Fruit fly (Drosophila melanogaster) whole organism, embryonic: Measurements from ENCODE around the gene CG2964.
A peak's percentile ranks its signal among the peaks of the same experiment; 100 is the strongest.

Source experiments
- B-H2 ChIP-seq: fragments of 200-800 bp; sonication (Bioruptor generic); optimal IDR thresholded peaks from 2 replicates; lab custom pipeline; 2018; ENCODE audit warnings: missing biosample characterization, mild to moderate bottlenecking, missing genetic modification characterization
- BEAF-32 ChIP-seq: fragments of 200-800 bp; sonication (Bioruptor generic); optimal IDR thresholded peaks from 3 replicates; lab custom pipeline; 2017; ENCODE audit warnings: missing biosample characterization, missing genetic modification characterization, mild to moderate bottlenecking, moderate library complexity, missing genetic modification reagents
- CG10147 ChIP-seq: fragments of 200-800 bp; sonication (Bioruptor generic); optimal IDR thresholded peaks from 2 replicates; lab custom pipeline; 2019; ENCODE audit warnings: missing biosample characterization, mild to moderate bottlenecking, missing genetic modification characterization, moderate library complexity
- CG14014 ChIP-seq: fragments of 200-800 bp; sonication (Bioruptor generic); IDR thresholded peaks from 2 replicates; pipeline ENCODE4 v1.3.6; 2022; ENCODE audit warnings: missing biosample characterization, missing genetic modification characterization
- CG15073 ChIP-seq: fragments of 200-800 bp; sonication (Bioruptor generic); optimal IDR thresholded peaks from 2 replicates; lab custom pipeline; 2016; ENCODE audit warnings: missing biosample characterization, missing genetic modification characterization
- CG15514 ChIP-seq: fragments of 200-800 bp; sonication (Bioruptor generic); optimal IDR thresholded peaks from 3 replicates; lab custom pipeline; 2017; ENCODE audit warnings: missing biosample characterization, missing genetic modification characterization, mild to moderate bottlenecking, moderate library complexity, missing genetic modification reagents
- CG1832 ChIP-seq: fragments of 200-800 bp; sonication (Bioruptor generic); optimal IDR thresholded peaks from 2 replicates; lab custom pipeline; 2017; ENCODE audit warnings: missing biosample characterization, mild to moderate bottlenecking, missing genetic modification characterization, inconsistent platforms
- CG2875 ChIP-seq: fragments of 200-800 bp; sonication (Bioruptor generic); optimal IDR thresholded peaks from 2 replicates; lab custom pipeline; 2017; ENCODE audit warnings: missing biosample characterization, mild to moderate bottlenecking, missing genetic modification characterization, missing genetic modification reagents
- CG3065 ChIP-seq: fragments of 200-800 bp; sonication (Bioruptor generic); optimal IDR thresholded peaks from 2 replicates; lab custom pipeline; 2016; ENCODE audit warnings: missing biosample characterization, missing genetic modification characterization
- CG33557 ChIP-seq: fragments of 200-800 bp; sonication (Bioruptor generic); optimal IDR thresholded peaks from 2 replicates; lab custom pipeline; 2019; ENCODE audit warnings: missing biosample characterization, mild to moderate bottlenecking, missing genetic modification characterization, moderate library complexity
- CG3407 ChIP-seq: fragments of 200-800 bp; sonication (Bioruptor generic); optimal IDR thresholded peaks from 2 replicates; lab custom pipeline; 2018; ENCODE audit warnings: missing biosample characterization, mild to moderate bottlenecking, missing genetic modification characterization
- CG34224 ChIP-seq: fragments of 200-800 bp; sonication (Bioruptor generic); IDR thresholded peaks from 3 replicates; pipeline ENCODE4 v1.3.6; 2022; ENCODE audit warnings: missing biosample characterization, missing genetic modification characterization; ENCODE audit not compliant: partially characterized antibody
- CG42726 ChIP-seq: fragments of 200-800 bp; sonication (Bioruptor generic); IDR thresholded peaks from 2 replicates; pipeline ENCODE4 v1.3.6; 2022; ENCODE audit warnings: missing biosample characterization, missing genetic modification characterization; ENCODE audit not compliant: partially characterized antibody
- CG4730 ChIP-seq: fragments of 200-800 bp; sonication (Bioruptor generic); IDR thresholded peaks from 2 replicates; pipeline ENCODE4 v1.3.6; 2022; ENCODE audit warnings: missing biosample characterization, missing genetic modification characterization
- CG6175 ChIP-seq: fragments of 200-800 bp; sonication (Bioruptor generic); IDR thresholded peaks from 3 replicates; pipeline ENCODE4 v1.3.6; 2022; ENCODE audit warnings: missing biosample characterization, missing genetic modification characterization
- CG6683 ChIP-seq: fragments of 200-800 bp; sonication (Bioruptor generic); optimal IDR thresholded peaks from 2 replicates; lab custom pipeline; 2017; ENCODE audit warnings: missing biosample characterization, mild to moderate bottlenecking, missing genetic modification characterization, missing genetic modification reagents
- CG7987 ChIP-seq: fragments of 200-800 bp; sonication (Bioruptor generic); optimal IDR thresholded peaks from 2 replicates; lab custom pipeline; 2018; ENCODE audit warnings: missing biosample characterization, mild to moderate bottlenecking, missing genetic modification characterization, moderate library complexity
- CG8478 ChIP-seq: fragments of >200 bp; optimal IDR thresholded peaks from 2 replicates; lab custom pipeline; 2018
- CG8924 ChIP-seq: fragments of 200-800 bp; optimal IDR thresholded peaks from 3 replicates; lab custom pipeline; 2019; ENCODE audit warnings: missing biosample characterization, mild to moderate bottlenecking, missing genetic modification characterization, moderate library complexity
- CG9797 ChIP-seq: fragments of 200-800 bp; sonication (Bioruptor generic); optimal IDR thresholded peaks from 3 replicates; lab custom pipeline; 2018; ENCODE audit warnings: missing biosample characterization, mild to moderate bottlenecking, missing genetic modification characterization
- Chrac-16 ChIP-seq: fragments of 200-800 bp; sonication (Bioruptor generic); optimal IDR thresholded peaks from 3 replicates; lab custom pipeline; 2016; ENCODE audit warnings: missing biosample characterization, missing genetic modification characterization
- Ets97D ChIP-seq: fragments of 200-800 bp; sonication (Bioruptor generic); optimal IDR thresholded peaks from 3 replicates; lab custom pipeline; 2016; ENCODE audit warnings: missing biosample characterization, missing genetic modification characterization
- H2.0 ChIP-seq: fragments of 200-800 bp; sonication (Bioruptor generic); IDR thresholded peaks from 2 replicates; pipeline ENCODE4 v1.3.6; 2022; ENCODE audit warnings: missing biosample characterization, missing genetic modification characterization
- Hmr ChIP-seq: fragments of 200-800 bp; sonication (Bioruptor generic); optimal IDR thresholded peaks from 3 replicates; lab custom pipeline; 2017; ENCODE audit warnings: mild to moderate bottlenecking, missing biosample characterization, missing genetic modification reagents, missing genetic modification characterization
- Oli ChIP-seq: fragments of 200-800 bp; sonication (Bioruptor generic); optimal IDR thresholded peaks from 2 replicates; lab custom pipeline; 2018; ENCODE audit warnings: missing biosample characterization, mild to moderate bottlenecking, missing genetic modification characterization, moderate library complexity
- Sox100B ChIP-seq: fragments of 200-800 bp; sonication (Bioruptor generic); optimal IDR thresholded peaks from 3 replicates; lab custom pipeline; 2018; ENCODE audit warnings: missing biosample characterization, mild to moderate bottlenecking, missing genetic modification characterization
- Sry-β ChIP-seq: fragments of 200-800 bp; sonication (Bioruptor generic); optimal IDR thresholded peaks from 2 replicates; lab custom pipeline; 2018; ENCODE audit warnings: missing biosample characterization, mild to moderate bottlenecking, missing genetic modification characterization, moderate library complexity
- Tbp ChIP-seq: fragments of >200 bp; optimal IDR thresholded peaks from 2 replicates; lab custom pipeline; 2018; ENCODE audit warnings: missing biosample characterization, missing genetic modification characterization
- Xrp1 ChIP-seq: fragments of 200-800 bp; sonication (Bioruptor generic); IDR thresholded peaks from 2 replicates; pipeline ENCODE4 v1.3.6; 2022; ENCODE audit warnings: missing biosample characterization, missing genetic modification characterization
- ac ChIP-seq: fragments of 200-800 bp; sonication (Bioruptor generic); optimal IDR thresholded peaks from 3 replicates; lab custom pipeline; 2017; ENCODE audit warnings: missing biosample characterization, mild to moderate bottlenecking, missing genetic modification characterization
- ase ChIP-seq: fragments of 200-800 bp; sonication (Bioruptor generic); IDR thresholded peaks from 3 replicates; pipeline ENCODE4 v1.3.6; 2022; ENCODE audit warnings: missing biosample characterization, missing genetic modification characterization
- bsh ChIP-seq, 2 experiments: fragments of 200-800 bp; sonication (Bioruptor generic); optimal IDR thresholded peaks; 2 replicates each; lab custom pipeline; 2017 to 2018; ENCODE audit warnings: mild to moderate bottlenecking in 2 of 2, missing biosample characterization in 2 of 2, missing genetic modification characterization in 2 of 2, moderate library complexity in 1 of 2
- chinmo ChIP-seq: fragments of 200-800 bp; sonication (Bioruptor generic); IDR thresholded peaks from 4 replicates; pipeline ENCODE4 v1.3.6; 2022; ENCODE audit warnings: missing biosample characterization, missing genetic modification characterization; ENCODE audit not compliant: partially characterized antibody
- croc ChIP-seq: fragments of 200-800 bp; sonication (Bioruptor generic); conservative IDR thresholded peaks from 3 replicates; pipeline ENCODE4 v1.3.6; 2022; ENCODE audit warnings: missing biosample characterization, missing genetic modification characterization
- dimm ChIP-seq: fragments of 200-800 bp; sonication (Bioruptor generic); IDR thresholded peaks from 2 replicates; pipeline ENCODE4 v1.3.6; 2022; ENCODE audit warnings: missing biosample characterization, missing genetic modification characterization
- emc ChIP-seq: fragments of 200-800 bp; sonication (Bioruptor generic); optimal IDR thresholded peaks from 2 replicates; lab custom pipeline; 2016; ENCODE audit warnings: missing biosample characterization, missing genetic modification characterization
- eve ChIP-seq, 2 experiments: fragments of >200 bp; optimal IDR thresholded peaks; 2 replicates each; lab custom pipeline; 2017; ENCODE audit warnings: missing biosample characterization in 2 of 2, missing genetic modification characterization in 2 of 2
- kni ChIP-seq: fragments of 200-800 bp; sonication (Bioruptor generic); optimal IDR thresholded peaks from 3 replicates; lab custom pipeline; 2017; ENCODE audit warnings: mild to moderate bottlenecking, missing biosample characterization, missing genetic modification reagents, missing genetic modification characterization
- lilli ChIP-seq: fragments of 200-800 bp; sonication (Bioruptor generic); optimal IDR thresholded peaks from 3 replicates; lab custom pipeline; 2016; ENCODE audit warnings: missing biosample characterization, missing genetic modification characterization
- maf-S ChIP-seq: fragments of 200-800 bp; sonication (Bioruptor generic); optimal IDR thresholded peaks from 2 replicates; lab custom pipeline; 2016; ENCODE audit warnings: missing biosample characterization, missing genetic modification characterization
- mld ChIP-seq: fragments of 200-800 bp; sonication (Bioruptor generic); IDR thresholded peaks from 3 replicates; pipeline ENCODE4 v1.3.6; 2022; ENCODE audit warnings: missing biosample characterization, missing genetic modification characterization; ENCODE audit not compliant: partially characterized antibody
- nmo ChIP-seq: fragments of 200-800 bp; sonication (Bioruptor generic); optimal IDR thresholded peaks from 2 replicates; lab custom pipeline; 2018; ENCODE audit warnings: missing biosample characterization, mild to moderate bottlenecking, missing genetic modification characterization, moderate library complexity
- peb ChIP-seq: fragments of 200-800 bp; sonication (Bioruptor generic); IDR thresholded peaks from 2 replicates; pipeline ENCODE4 v1.3.6; 2022; ENCODE audit warnings: missing biosample characterization, missing genetic modification characterization
- sim ChIP-seq: fragments of 200-800 bp; sonication (Bioruptor generic); IDR thresholded peaks from 2 replicates; pipeline ENCODE4 v1.3.6; 2022; ENCODE audit warnings: missing biosample characterization, missing genetic modification characterization
- sisA ChIP-seq: fragments of 200-800 bp; sonication (Bioruptor generic); IDR thresholded peaks from 2 replicates; pipeline ENCODE4 v1.3.6; 2022; ENCODE audit warnings: missing biosample characterization, missing genetic modification characterization
- slou ChIP-seq: fragments of 200-800 bp; sonication (Bioruptor generic); optimal IDR thresholded peaks from 3 replicates; lab custom pipeline; 2016; ENCODE audit warnings: missing biosample characterization, missing genetic modification characterization
- sqz ChIP-seq: fragments of 200-800 bp; sonication (Bioruptor generic); optimal IDR thresholded peaks from 3 replicates; lab custom pipeline; 2018; ENCODE audit warnings: missing biosample characterization, mild to moderate bottlenecking, missing genetic modification characterization
- wdn ChIP-seq: fragments of 200-800 bp; sonication (Bioruptor generic); IDR thresholded peaks from 2 replicates; pipeline ENCODE4 v1.3.6; 2022; ENCODE audit warnings: missing biosample characterization, missing genetic modification characterization
- zfh1 ChIP-seq: fragments of 200-800 bp; sonication (Bioruptor generic); IDR thresholded peaks from 3 replicates; pipeline ENCODE4 v1.3.6; 2022; ENCODE audit warnings: missing biosample characterization, missing genetic modification characterization
- zfh2 ChIP-seq: fragments of 200-800 bp; sonication (Bioruptor generic); optimal IDR thresholded peaks from 2 replicates; lab custom pipeline; 2016; ENCODE audit warnings: missing biosample characterization, missing genetic modification characterization

Gene CG2964

dm6 chr2L:2830341-2830800 is 18.1 kb downstream of the CG2964 start (continued):
- peak; percentile 46 for TF ChIP-seq Sry-β (GFP tag; lab: Kevin White, UChicago)
- peak; percentile 47 for TF ChIP-seq CG15514 (GFP tag; lab: Kevin White, UChicago)
- peak; percentile 88 for TF ChIP-seq lilli (GFP tag; lab: Kevin White, UChicago)
- peak; percentile 81 for TF ChIP-seq CG3407 (GFP tag; lab: Kevin White, UChicago)
- no peak for TF ChIP-seq Tbp (GFP tag; lab: Kevin White, UChicago)
- TF ChIP-seq zfh2 (GFP tag; lab: Kevin White, UChicago) = peak; percentile 52
- peak; percentile 64; the same call in 1 of the 3 replicates for TF ChIP-seq ase (GFP tag; lab: Robert Waterston, UW)
- TF ChIP-seq mld (GFP tag; lab: Robert Waterston, UW) = no peak
- peak; percentile 64 for TF ChIP-seq peb (GFP tag; lab: Robert Waterston, UW)
- TF ChIP-seq CG4730 = peak; percentile 57; the same call in 1 of the 2 replicates
- peak; percentile 93 for TF ChIP-seq CG10147
- TF ChIP-seq CG1832 (GFP tag; lab: Kevin White, UChicago) = no peak
- peak; percentile 86 for TF ChIP-seq croc (GFP tag; lab: Robert Waterston, UW)
- TF ChIP-seq BEAF-32 (GFP tag; lab: Kevin White, UChicago) = no peak
- TF ChIP-seq CG6683 = peak; percentile 77
- peak; percentile 41 for TF ChIP-seq maf-S (GFP tag; lab: Kevin White, UChicago)
- peak; percentile 77 for TF ChIP-seq slou (GFP tag; lab: Kevin White, UChicago)
- TF ChIP-seq wdn (GFP tag; lab: Robert Waterston, UW) = no peak
- peak; percentile 74 for TF ChIP-seq sqz
- TF ChIP-seq CG14014 (GFP tag; lab: Robert Waterston, UW) = peak; percentile 61
- TF ChIP-seq sisA = peak; percentile 68
- TF ChIP-seq Sox100B (GFP tag; lab: Kevin White, UChicago) = peak; percentile 97
- peak; percentile 59 for TF ChIP-seq ac (GFP tag; lab: Kevin White, UChicago)
- peak; percentile 94 for TF ChIP-seq Oli (tag; lab: Kevin White, UChicago)
- peak; percentile 67; the same call in 2 of the 3 replicates for TF ChIP-seq zfh1 (GFP tag; lab: Robert Waterston, UW)
- TF ChIP-seq eve (GFP tag; optimal IDR thresholded peaks at IDR 0.05; lab: Kevin White, UChicago) = peak in 1 of 2 experiments; percentile 97
- TF ChIP-seq Hmr (GFP tag; lab: Kevin White, UChicago) = peak; percentile 87
- TF ChIP-seq CG8478 = no peak
- TF ChIP-seq Xrp1 (GFP tag; lab: Robert Waterston, UW) = peak; percentile 88
- TF ChIP-seq CG9797 (GFP tag; lab: Kevin White, UChicago) = peak; percentile 32
- no peak for TF ChIP-seq CG42726 (GFP tag; lab: Robert Waterston, UW)
- peak; percentile 85 to 93 for TF ChIP-seq bsh (GFP tag; optimal IDR thresholded peaks at IDR 0.05; lab: Kevin White, UChicago)
- TF ChIP-seq emc (GFP tag; lab: Kevin White, UChicago) = no peak
- no peak for TF ChIP-seq H2.0
- peak; percentile 92 for TF ChIP-seq CG33557 (GFP tag; lab: Kevin White, UChicago)
- TF ChIP-seq dimm = no peak
- TF ChIP-seq nmo (GFP tag; lab: Kevin White, UChicago) = peak; percentile 96
- TF ChIP-seq CG15073 (GFP tag; lab: Kevin White, UChicago) = no peak
- TF ChIP-seq CG3065 (GFP tag; lab: Kevin White, UChicago) = peak; percentile 17
- TF ChIP-seq B-H2 = no peak
- TF ChIP-seq chinmo (GFP tag; lab: Robert Waterston, UW) = no peak
- no peak for TF ChIP-seq Ets97D (GFP tag; lab: Kevin White, UChicago)
- peak; percentile 36; the same call in 1 of the 2 replicates for TF ChIP-seq sim (GFP tag; lab: Robert Waterston, UW)
- peak; percentile 83 for TF ChIP-seq CG2875 (GFP tag; lab: Kevin White, UChicago)
- TF ChIP-seq CG34224 (GFP tag; lab: Robert Waterston, UW) = no peak
- peak; percentile 82 for TF ChIP-seq kni (GFP tag; lab: Kevin White, UChicago)
- TF ChIP-seq CG7987 = peak; percentile 42
- peak; percentile 94 for TF ChIP-seq CG8924 (tag; lab: Kevin White, UChicago)
- peak; percentile 77 for TF ChIP-seq Chrac-16
- no peak for TF ChIP-seq CG6175 (GFP tag; lab: Robert Waterston, UW)
